Fruit fly (Drosophila melanogaster): ENCODE results near the gene gd.

gd gene

DNA sequence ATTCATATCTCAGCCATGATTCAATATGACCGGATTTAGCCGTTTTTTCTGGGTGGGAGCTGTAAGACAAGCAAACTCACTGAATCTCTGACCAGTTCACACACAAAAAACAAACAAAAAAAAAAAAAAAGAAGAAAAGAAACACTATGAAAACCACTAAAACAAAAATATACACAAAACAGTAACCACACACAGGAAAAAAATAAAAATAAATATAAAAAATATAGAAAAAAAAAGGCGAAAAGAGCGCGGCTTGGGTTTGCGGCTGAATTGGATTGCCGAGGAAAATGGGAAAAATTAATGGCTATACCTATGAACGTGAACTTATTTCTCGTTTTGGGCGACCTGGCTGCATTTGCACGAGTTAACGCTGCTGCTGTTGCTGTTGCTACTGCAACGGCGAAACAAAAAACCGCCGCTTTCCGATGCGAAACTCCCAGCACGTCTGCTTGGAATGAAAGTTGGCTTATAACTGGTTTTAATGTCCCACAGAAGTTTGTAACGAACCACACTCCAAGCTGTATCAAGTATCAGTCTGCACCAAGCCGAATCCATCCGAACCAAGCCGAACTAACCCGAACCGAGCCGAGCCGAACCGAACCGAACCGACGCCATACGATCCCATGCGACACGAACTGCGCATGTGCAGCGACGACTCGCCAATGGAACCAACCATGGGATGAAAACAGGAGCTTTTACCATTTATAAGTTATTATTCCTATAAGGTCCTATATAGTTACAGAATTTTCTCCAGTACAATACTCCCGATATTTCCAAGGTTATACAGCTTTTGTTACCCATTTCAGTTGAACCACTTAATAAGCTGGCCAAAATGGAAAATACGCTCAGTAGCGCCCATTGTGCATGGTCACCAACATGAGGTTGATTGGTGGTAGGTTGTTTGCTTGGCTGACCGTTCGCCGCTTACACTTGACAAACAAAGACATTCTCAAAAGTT, 16.2 kb upstream of the gd start, which contains the start of gene fw (continued):
- TF ChIP-seq Lpt (GFP tag; optimal IDR thresholded peaks at IDR 0.05) (no peak), CG9817 (tag; optimal IDR thresholded peaks at IDR 0.05) (peak; percentile 14), B-H1 (GFP tag; IDR thresholded peaks at IDR 0.05) (peak; percentile 15; the same call in 1 of the 3 replicates), otp (GFP tag; IDR thresholded peaks at IDR 0.05) (0 out of 3 replicates have a peak, but pooled peaks have one; percentile 13), Kr (GFP tag; optimal IDR thresholded peaks at IDR 0.05) (no peak), CG14860 (GFP tag; IDR thresholded peaks at IDR 0.05; ENCODE audit: partially characterized antibody) (no peak), CG16863 (GFP tag; optimal IDR thresholded peaks at IDR 0.05) (peak; percentile 39), Opbp (GFP tag; IDR thresholded peaks at IDR 0.05; ENCODE audit: partially characterized antibody) (no peak), CG31441 (GFP tag; IDR thresholded peaks at IDR 0.05) (peak; percentile 57; the same call in 1 of the 2 replicates), CG33213 (GFP tag; optimal IDR thresholded peaks at IDR 0.05) (peak; percentile 10), CG17612 (GFP tag; IDR thresholded peaks at IDR 0.05) (no peak), mirr (GFP tag; optimal IDR thresholded peaks at IDR 0.05) (no peak), NC2α (GFP tag; optimal IDR thresholded peaks at IDR 0.05) (no peak), CG16815 (GFP tag; optimal IDR thresholded peaks at IDR 0.05) (peak; percentile 2), CG13894 (tag; optimal IDR thresholded peaks at IDR 0.05) (peak; percentile 15), insv (GFP tag; optimal IDR thresholded peaks at IDR 0.05) (no peak), CG6654 (GFP tag; optimal IDR thresholded peaks at IDR 0.05) (no peak), Ets65A (GFP tag) (peak; percentile 80), D (optimal IDR thresholded peaks at IDR 0.05) (no peak), D (GFP tag; optimal IDR thresholded peaks at IDR 0.05) (peak; percentile 37), lab (GFP tag; optimal IDR thresholded peaks at IDR 0.05) (peak; percentile 11), ems (GFP tag; optimal IDR thresholded peaks at IDR 0.05) (peak; percentile 31), chinmo (GFP tag; IDR thresholded peaks at IDR 0.05; ENCODE audit: partially characterized antibody) (0 out of 4 replicates have a peak, but pooled peaks have one; percentile 77), Bteb2 (GFP tag; optimal IDR thresholded peaks at IDR 0.05) (no peak), CG17328 (GFP tag; IDR thresholded peaks at IDR 0.05) (0 out of 2 replicates have a peak, but pooled peaks have one; percentile 21), Pdp1 (GFP tag; optimal IDR thresholded peaks at IDR 0.05) (peak in 1 of 2 experiments; percentile 32), CG2875 (GFP tag; optimal IDR thresholded peaks at IDR 0.05) (peak; percentile 24), D19B (GFP tag; optimal IDR thresholded peaks at IDR 0.05) (no peak), CG2116 (GFP tag; optimal IDR thresholded peaks at IDR 0.05) (no peak), Rfx (GFP tag; IDR thresholded peaks at IDR 0.05) (peak; percentile 60; the same call in 1 of the 2 replicates), knrl (GFP tag; IDR thresholded peaks at IDR 0.05; ENCODE audit: partially characterized antibody) (no peak), CG8290 (GFP tag; optimal IDR thresholded peaks at IDR 0.05) (peak; percentile 31), CG8290 (tag; optimal IDR thresholded peaks at IDR 0.05) (peak in 1 of 2 experiments; percentile 35), E2f2 (GFP tag; IDR thresholded peaks at IDR 0.05) (peak; percentile 29; the same call in 1 of the 2 replicates), crp (GFP tag; optimal IDR thresholded peaks at IDR 0.05) (no peak), CG8388 (GFP tag; optimal IDR thresholded peaks at IDR 0.05) (no peak), Ada2b (GFP tag; IDR thresholded peaks at IDR 0.05) (peak; percentile 19; the same call in 1 of the 2 replicates), wek (GFP tag; optimal IDR thresholded peaks at IDR 0.05) (no peak), nerfin-2 (GFP tag; IDR thresholded peaks at IDR 0.05; ENCODE audit: partially characterized antibody) (no peak), Six4 (GFP tag; optimal IDR thresholded peaks at IDR 0.05) (no peak), CG1233 (GFP tag; optimal IDR thresholded peaks at IDR 0.05) (peak; percentile 20), CG13123 (GFP tag; optimal IDR thresholded peaks at IDR 0.05) (peak; percentile 24), Mrtf (GFP tag; IDR thresholded peaks at IDR 0.05) (peak; percentile 56; the same call in 1 of the 3 replicates), tgo (GFP tag; IDR thresholded peaks at IDR 0.05) (peak; percentile 45; the same call in 2 of the 3 replicates), Dip2 (GFP tag; IDR thresholded peaks at IDR 0.05) (no peak), bab2 (GFP tag; optimal IDR thresholded peaks at IDR 0.05) (peak; percentile 15), Jarid2 (GFP tag; optimal IDR thresholded peaks at IDR 0.05) (peak; percentile 64), CG14667 (GFP tag; IDR thresholded peaks at IDR 0.05) (no peak)
